Worm (Caenorhabditis elegans) whole organism, L1 larva: Measurements from ENCODE around the gene aco-1.

Source experiments
- fos-1 ChIP-seq: fragments of 150-350 bp; optimal IDR thresholded peaks from 2 replicates; lab custom pipeline; 2014; ENCODE audit warnings: missing biosample characterization, missing genetic modification characterization
- lin-13 ChIP-seq: fragments of 150-350 bp; optimal IDR thresholded peaks from 2 replicates; lab custom pipeline; 2014; ENCODE audit warnings: missing biosample characterization, missing genetic modification reagents, missing genetic modification characterization
- lsy-2 ChIP-seq, 2 experiments: fragments of 150-350 bp; optimal IDR thresholded peaks; 2 replicates each; lab custom pipeline; 2014; ENCODE audit warnings: missing biosample characterization in 2 of 2, missing genetic modification characterization in 2 of 2
- unc-86 ChIP-seq: sonication (generic microtip); optimal IDR thresholded peaks from 2 replicates; lab custom pipeline; 2016; ENCODE audit warnings: missing genetic modification characterization, missing compliant biosample characterization
- xbp-1 ChIP-seq: sonication (generic microtip); optimal IDR thresholded peaks from 2 replicates; lab custom pipeline; 2016; ENCODE audit warnings: missing genetic modification characterization, missing compliant biosample characterization

DNA sequence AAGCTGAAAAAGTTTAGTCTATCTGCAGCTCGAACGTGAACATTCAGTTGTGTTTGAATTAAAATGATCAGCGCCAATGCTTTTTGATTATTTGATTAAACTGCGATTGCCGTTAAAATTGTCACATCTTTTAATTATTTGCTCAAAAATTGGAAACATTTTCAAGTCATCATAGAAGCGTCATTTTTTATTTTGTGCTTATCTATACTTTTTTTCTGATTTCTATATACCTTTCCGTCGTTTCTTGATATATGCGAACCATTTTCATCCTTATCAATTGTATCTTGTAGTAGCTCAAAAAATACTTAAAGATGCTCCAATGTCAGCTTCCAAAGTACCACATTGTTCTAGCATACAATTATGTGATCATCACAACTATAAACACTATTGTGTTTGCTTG is 11.6 kb downstream of the aco-1 start:
- no peak for TF ChIP-seq lin-13 (GFP tag; lab: Kevin White, UChicago)
- no peak for TF ChIP-seq xbp-1 (tag; lab: Kevin White, UChicago)
- no peak for TF ChIP-seq fos-1 (tag; lab: Kevin White, UChicago)
- no peak for TF ChIP-seq lsy-2 (tag; optimal IDR thresholded peaks at IDR 0.05; lab: Kevin White, UChicago)
- TF ChIP-seq unc-86 (tag; lab: Kevin White, UChicago): no peak
